Fruit fly (Drosophila melanogaster) whole organism, embryonic: ENCODE results near the gene CG6870.

ENCODE experiments used
- CG10267 ChIP-seq: fragments of 200-800 bp; sonication (Bioruptor generic); optimal IDR thresholded peaks from 2 replicates; lab custom pipeline; 2018; ENCODE audit warnings: missing biosample characterization, mild to moderate bottlenecking, missing genetic modification characterization, moderate library complexity
- CG10431 ChIP-seq: fragments of 200-800 bp; sonication (Bioruptor generic); optimal IDR thresholded peaks from 3 replicates; lab custom pipeline; 2018; ENCODE audit warnings: missing biosample characterization, mild to moderate bottlenecking, missing genetic modification characterization
- CG11696 ChIP-seq: fragments of 200-800 bp; sonication (Bioruptor generic); IDR thresholded peaks from 2 replicates; pipeline ENCODE4 v1.3.6; 2022; ENCODE audit warnings: missing biosample characterization, missing genetic modification characterization
- CG12299 ChIP-seq: fragments of 200-800 bp; sonication (Bioruptor generic); optimal IDR thresholded peaks from 2 replicates; lab custom pipeline; 2018; ENCODE audit warnings: missing biosample characterization, mild to moderate bottlenecking, missing genetic modification characterization
- CG1233 ChIP-seq: fragments of 200-800 bp; sonication (Bioruptor generic); optimal IDR thresholded peaks from 4 replicates; lab custom pipeline; 2018; ENCODE audit warnings: missing biosample characterization, mild to moderate bottlenecking, missing genetic modification characterization
- CG12744 ChIP-seq: fragments of 200-800 bp; sonication (Bioruptor generic); optimal IDR thresholded peaks from 2 replicates; lab custom pipeline; 2016; ENCODE audit warnings: missing biosample characterization, missing genetic modification characterization
- CG13424 ChIP-seq: fragments of 200-800 bp; sonication (Bioruptor generic); optimal IDR thresholded peaks from 2 replicates; lab custom pipeline; 2019; ENCODE audit warnings: missing biosample characterization, mild to moderate bottlenecking, missing genetic modification characterization, moderate library complexity
- CG14965 ChIP-seq: fragments of 200-800 bp; sonication (Bioruptor generic); optimal IDR thresholded peaks from 2 replicates; lab custom pipeline; 2016; ENCODE audit warnings: missing biosample characterization, missing genetic modification characterization, borderline replicate concordance
- CG15514 ChIP-seq: fragments of 200-800 bp; sonication (Bioruptor generic); optimal IDR thresholded peaks from 3 replicates; lab custom pipeline; 2017; ENCODE audit warnings: missing biosample characterization, missing genetic modification characterization, mild to moderate bottlenecking, moderate library complexity, missing genetic modification reagents
- CG1603 ChIP-seq: fragments of 200-800 bp; sonication (Bioruptor generic); optimal IDR thresholded peaks from 2 replicates; lab custom pipeline; 2019; ENCODE audit warnings: missing biosample characterization, mild to moderate bottlenecking, missing genetic modification characterization, moderate library complexity
- CG17359 ChIP-seq: fragments of 200-800 bp; sonication (Bioruptor generic); optimal IDR thresholded peaks from 3 replicates; lab custom pipeline; 2018; ENCODE audit warnings: missing biosample characterization, mild to moderate bottlenecking, missing genetic modification characterization, moderate library complexity
- CG2712 ChIP-seq: fragments of 200-800 bp; optimal IDR thresholded peaks from 3 replicates; lab custom pipeline; 2019; ENCODE audit warnings: missing biosample characterization, mild to moderate bottlenecking, missing genetic modification characterization, moderate library complexity
- CG31224 ChIP-seq: fragments of 200-800 bp; sonication (Bioruptor generic); IDR thresholded peaks from 2 replicates; pipeline ENCODE4 v1.3.6; 2022; ENCODE audit warnings: missing biosample characterization, missing genetic modification characterization
- CG3407 ChIP-seq: fragments of 200-800 bp; sonication (Bioruptor generic); optimal IDR thresholded peaks from 2 replicates; lab custom pipeline; 2018; ENCODE audit warnings: missing biosample characterization, mild to moderate bottlenecking, missing genetic modification characterization
- CG4424 ChIP-seq: fragments of 200-800 bp; sonication (Bioruptor generic); optimal IDR thresholded peaks from 3 replicates; lab custom pipeline; 2016; ENCODE audit warnings: missing biosample characterization, missing genetic modification characterization
- CG7357 ChIP-seq: fragments of 200-800 bp; sonication (Bioruptor generic); IDR thresholded peaks from 3 replicates; pipeline ENCODE4 v1.3.6; 2022; ENCODE audit warnings: missing biosample characterization, missing genetic modification characterization
- CG7556 ChIP-seq: fragments of 200-800 bp; sonication (Bioruptor generic); optimal IDR thresholded peaks from 2 replicates; lab custom pipeline; 2017; ENCODE audit warnings: missing biosample characterization, mild to moderate bottlenecking, missing genetic modification characterization
- CG7963 ChIP-seq: fragments of 200-800 bp; sonication (Bioruptor generic); IDR thresholded peaks from 3 replicates; pipeline ENCODE4 v1.3.6; 2022; ENCODE audit warnings: missing biosample characterization, missing genetic modification characterization; ENCODE audit not compliant: partially characterized antibody
- CG9876 ChIP-seq: fragments of 200-800 bp; sonication (Bioruptor generic); optimal IDR thresholded peaks from 2 replicates; lab custom pipeline; 2016; ENCODE audit warnings: missing biosample characterization, missing genetic modification characterization
- D ChIP-seq, 2 experiments: fragments of 200-800 bp in 1 of 2; fragments of >200 bp in 1 of 2; sonication (Bioruptor generic) in 1 of 2; optimal IDR thresholded peaks; 2 replicates in 1 of 2; 3 replicates in 1 of 2; lab custom pipeline; 2017; ENCODE audit warnings: mild to moderate bottlenecking in 1 of 2, missing biosample characterization in 1 of 2, missing genetic modification characterization in 1 of 2, missing genetic modification reagents in 1 of 2
- Dfd ChIP-seq, 2 experiments: fragments of >200 bp; optimal IDR thresholded peaks; 2 replicates each; lab custom pipeline; 2017; ENCODE audit warnings: missing biosample characterization in 2 of 2, missing genetic modification characterization in 2 of 2
- Dip2 ChIP-seq: fragments of 200-800 bp; sonication (Bioruptor generic); IDR thresholded peaks from 2 replicates; pipeline ENCODE4 v1.3.6; 2022; ENCODE audit warnings: missing biosample characterization, missing genetic modification characterization
- Fer1 ChIP-seq: fragments of 200-800 bp; sonication (Bioruptor generic); optimal IDR thresholded peaks from 2 replicates; lab custom pipeline; 2017; ENCODE audit warnings: missing biosample characterization, mild to moderate bottlenecking, missing genetic modification characterization
- H2.0 ChIP-seq: fragments of 200-800 bp; sonication (Bioruptor generic); IDR thresholded peaks from 2 replicates; pipeline ENCODE4 v1.3.6; 2022; ENCODE audit warnings: missing biosample characterization, missing genetic modification characterization
- Hmr ChIP-seq: fragments of 200-800 bp; sonication (Bioruptor generic); optimal IDR thresholded peaks from 3 replicates; lab custom pipeline; 2017; ENCODE audit warnings: mild to moderate bottlenecking, missing biosample characterization, missing genetic modification reagents, missing genetic modification characterization
- Lhr ChIP-seq: fragments of 200-800 bp; sonication (Bioruptor generic); optimal IDR thresholded peaks from 3 replicates; lab custom pipeline; 2017; ENCODE audit warnings: mild to moderate bottlenecking, missing biosample characterization, missing genetic modification reagents, missing genetic modification characterization
- NC2α ChIP-seq: fragments of 200-800 bp; sonication (Bioruptor generic); optimal IDR thresholded peaks from 2 replicates; lab custom pipeline; 2016; ENCODE audit warnings: missing biosample characterization, missing genetic modification characterization
- Ptx1 ChIP-seq: fragments of 200-800 bp; sonication (Bioruptor generic); IDR thresholded peaks from 2 replicates; pipeline ENCODE4 v1.3.6; 2022; ENCODE audit warnings: missing biosample characterization, missing genetic modification characterization
- Scr ChIP-seq: fragments of 200-800 bp; sonication (Bioruptor generic); IDR thresholded peaks from 2 replicates; pipeline ENCODE4 v1.3.6; 2022; ENCODE audit warnings: missing biosample characterization, missing genetic modification characterization; ENCODE audit not compliant: partially characterized antibody
- aop ChIP-seq: fragments of 200-800 bp; sonication (Bioruptor generic); IDR thresholded peaks from 2 replicates; pipeline ENCODE4 v1.3.6; 2022; ENCODE audit warnings: missing biosample characterization, missing genetic modification characterization
- caup ChIP-seq: fragments of 200-800 bp; sonication (Bioruptor generic); optimal IDR thresholded peaks from 3 replicates; lab custom pipeline; 2017; ENCODE audit warnings: missing biosample characterization, mild to moderate bottlenecking, missing genetic modification characterization, moderate library complexity; ENCODE audit not compliant: severe bottlenecking
- chm ChIP-seq: fragments of 200-800 bp; sonication (Bioruptor generic); IDR thresholded peaks from 2 replicates; pipeline ENCODE4 v1.3.6; 2022; ENCODE audit warnings: missing biosample characterization, missing genetic modification characterization
- ems ChIP-seq: fragments of 200-800 bp; sonication (Bioruptor generic); optimal IDR thresholded peaks from 3 replicates; lab custom pipeline; 2016; ENCODE audit warnings: missing biosample characterization, missing genetic modification characterization
- gce ChIP-seq: fragments of 200-800 bp; sonication (Bioruptor generic); IDR thresholded peaks from 3 replicates; pipeline ENCODE4 v1.3.6; 2022; ENCODE audit warnings: missing biosample characterization, missing genetic modification characterization
- gsb-n ChIP-seq: fragments of 200-800 bp; sonication (Bioruptor generic); optimal IDR thresholded peaks from 3 replicates; lab custom pipeline; 2018; ENCODE audit warnings: missing biosample characterization, mild to moderate bottlenecking, missing genetic modification characterization
- hkb ChIP-seq, 2 experiments: fragments of 200-800 bp in 1 of 2; fragments of >200 bp in 1 of 2; sonication (Bioruptor generic) in 1 of 2; IDR thresholded peaks in 1 of 2; optimal IDR thresholded peaks in 1 of 2; 2 replicates each; pipeline versions ENCODE4 v1.3.6 to Lab custom; 2017 to 2022; ENCODE audit warnings: missing biosample characterization in 1 of 2, missing genetic modification characterization in 1 of 2
- inv ChIP-seq: fragments of 200-800 bp; sonication (Bioruptor generic); IDR thresholded peaks from 2 replicates; pipeline ENCODE4 v1.3.6; 2022; ENCODE audit warnings: missing biosample characterization, missing genetic modification characterization; ENCODE audit not compliant: partially characterized antibody
- nmo ChIP-seq: fragments of 200-800 bp; sonication (Bioruptor generic); optimal IDR thresholded peaks from 2 replicates; lab custom pipeline; 2018; ENCODE audit warnings: missing biosample characterization, mild to moderate bottlenecking, missing genetic modification characterization, moderate library complexity
- pum ChIP-seq: fragments of 200-800 bp; sonication (Bioruptor generic); optimal IDR thresholded peaks from 2 replicates; lab custom pipeline; 2016; ENCODE audit warnings: missing biosample characterization, missing genetic modification characterization
- sc ChIP-seq, 3 experiments: fragments of >200 bp in 2 of 3; fragments of 200-800 bp in 1 of 3; sonication (Bioruptor generic) in 1 of 3; optimal IDR thresholded peaks; 2 replicates in 2 of 3; 3 replicates in 1 of 3; lab custom pipeline; 2017; ENCODE audit warnings: mild to moderate bottlenecking in 1 of 3, missing biosample characterization in 1 of 3, missing genetic modification characterization in 1 of 3, missing genetic modification reagents in 1 of 3
- sima ChIP-seq: fragments of 200-800 bp; sonication (Bioruptor generic); optimal IDR thresholded peaks from 2 replicates; lab custom pipeline; 2016; ENCODE audit warnings: missing biosample characterization, missing genetic modification characterization
- sob ChIP-seq: fragments of 200-800 bp; sonication (Bioruptor generic); IDR thresholded peaks from 2 replicates; pipeline ENCODE4 v1.3.6; 2022; ENCODE audit warnings: missing biosample characterization, missing genetic modification characterization
- tna ChIP-seq: fragments of 200-800 bp; sonication (Bioruptor generic); IDR thresholded peaks from 2 replicates; pipeline ENCODE4 v1.3.6; 2022; ENCODE audit warnings: missing biosample characterization, missing genetic modification characterization; ENCODE audit not compliant: partially characterized antibody
- toy ChIP-seq: fragments of 200-800 bp; sonication (Bioruptor generic); IDR thresholded peaks from 2 replicates; pipeline ENCODE4 v1.3.6; 2022; ENCODE audit warnings: missing biosample characterization, missing genetic modification characterization
- z ChIP-seq: fragments of 200-800 bp; sonication (Bioruptor generic); IDR thresholded peaks from 3 replicates; pipeline ENCODE4 v1.3.6; 2022; ENCODE audit warnings: missing biosample characterization, missing genetic modification characterization
- zf30C ChIP-seq: fragments of 200-800 bp; sonication (Bioruptor generic); optimal IDR thresholded peaks from 3 replicates; lab custom pipeline; 2018; ENCODE audit warnings: missing biosample characterization, mild to moderate bottlenecking, missing genetic modification characterization

Gene CG6870

DNA sequence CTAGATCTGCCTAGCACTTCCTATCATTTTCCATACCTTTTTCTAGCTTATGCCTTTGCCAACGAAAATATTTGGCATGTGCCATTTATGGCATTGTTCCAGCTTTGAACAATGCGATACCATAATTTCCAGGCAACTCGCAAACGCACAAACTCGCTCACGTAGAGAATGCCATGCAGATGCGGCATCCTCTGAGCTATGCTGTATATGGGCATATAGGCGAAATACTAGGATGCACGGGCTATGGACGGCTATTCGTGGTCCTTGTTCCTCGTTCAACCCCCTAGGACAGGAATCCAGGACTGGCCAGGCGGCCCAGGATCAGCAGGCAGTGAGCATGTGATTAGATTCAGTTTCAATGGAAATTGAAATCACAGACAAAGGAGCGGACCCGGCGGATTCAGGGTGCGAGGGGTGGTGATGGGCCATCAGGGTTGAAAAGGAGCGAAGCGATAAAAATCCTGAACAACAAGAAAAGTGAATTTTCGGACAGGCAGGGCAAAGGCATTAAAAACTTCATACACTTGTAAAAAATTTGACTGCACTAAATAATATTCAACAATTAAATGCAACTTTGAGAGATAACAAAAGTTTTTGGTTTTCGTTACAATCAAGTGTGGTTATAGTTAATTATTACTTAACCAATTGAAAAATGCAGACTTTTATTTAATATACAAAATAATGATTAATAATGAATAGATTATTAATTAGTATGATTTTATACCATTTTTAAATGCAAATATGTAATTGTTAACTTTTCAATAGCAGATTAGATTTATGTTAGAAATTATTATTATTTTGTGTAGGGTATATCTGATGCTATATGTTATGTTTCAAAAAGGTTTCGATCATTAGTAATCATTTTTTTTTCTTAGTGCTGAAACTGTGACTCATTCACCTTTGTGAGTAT, 3.7 kb downstream of the CG6870 start (continued):
- TF ChIP-seq pum (GFP tag; lab: Kevin White, UChicago) (no peak), sob (GFP tag; lab: Robert Waterston, UW) (no peak), nmo (GFP tag; lab: Kevin White, UChicago) (peak; percentile 82), hkb (optimal IDR thresholded peaks at IDR 0.05; lab: Kevin White, UChicago) (no peak), hkb (GFP tag; IDR thresholded peaks at IDR 0.05; lab: Robert Waterston, UW) (no peak), NC2α (GFP tag; lab: Kevin White, UChicago) (no peak), Ptx1 (GFP tag; lab: Robert Waterston, UW) (peak; percentile 41; the same call in 1 of the 2 replicates), CG7556 (GFP tag; lab: Kevin White, UChicago) (peak; percentile 86), CG12299 (tag; lab: Kevin White, UChicago) (no peak), Scr (GFP tag; lab: Robert Waterston, UW) (no peak), tna (GFP tag; lab: Robert Waterston, UW) (no peak), CG7963 (no peak), Dip2 (GFP tag; lab: Robert Waterston, UW) (no peak), CG7357 (GFP tag; lab: Robert Waterston, UW) (no peak), CG17359 (tag; lab: Kevin White, UChicago) (peak; percentile 29), gsb-n (tag; lab: Kevin White, UChicago) (no peak), CG11696 (GFP tag; lab: Robert Waterston, UW) (no peak), CG15514 (GFP tag; lab: Kevin White, UChicago) (no peak), CG10431 (GFP tag; lab: Kevin White, UChicago) (no peak), chm (GFP tag; lab: Robert Waterston, UW) (0 out of 2 replicates have a peak, but pooled peaks have one; percentile 6), CG2712 (tag; lab: Kevin White, UChicago) (peak; percentile 79), sc (optimal IDR thresholded peaks at IDR 0.05; lab: Kevin White, UChicago) (no peak), sc (GFP tag; optimal IDR thresholded peaks at IDR 0.05; lab: Kevin White, UChicago) (peak; percentile 36), sima (GFP tag; lab: Kevin White, UChicago) (no peak), zf30C (GFP tag; lab: Kevin White, UChicago) (peak; percentile 75), CG1603 (tag; lab: Kevin White, UChicago) (no peak), CG31224 (peak; percentile 38; the same call in 1 of the 2 replicates), CG14965 (no peak), D (optimal IDR thresholded peaks at IDR 0.05; lab: Kevin White, UChicago) (no peak), D (GFP tag; optimal IDR thresholded peaks at IDR 0.05; lab: Kevin White, UChicago) (no peak), Dfd (GFP tag; optimal IDR thresholded peaks at IDR 0.05; lab: Kevin White, UChicago) (no peak), toy (GFP tag; lab: Robert Waterston, UW) (no peak), Lhr (no peak), aop (GFP tag; lab: Robert Waterston, UW) (no peak), CG13424 (tag; lab: Kevin White, UChicago) (peak; percentile 69), Hmr (GFP tag; lab: Kevin White, UChicago) (peak; percentile 21), inv (GFP tag; lab: Robert Waterston, UW) (no peak), H2.0 (no peak), CG12744 (GFP tag; lab: Kevin White, UChicago) (no peak), gce (GFP tag; lab: Robert Waterston, UW) (no peak), CG3407 (GFP tag; lab: Kevin White, UChicago) (no peak), CG1233 (GFP tag; lab: Kevin White, UChicago) (peak; percentile 18), caup (GFP tag; lab: Kevin White, UChicago) (no peak), ems (no peak), Fer1 (no peak), CG10267 (tag; lab: Kevin White, UChicago) (peak; percentile 69), z (GFP tag; lab: Robert Waterston, UW) (no peak), CG9876 (GFP tag; lab: Kevin White, UChicago) (no peak), CG4424 (GFP tag; lab: Kevin White, UChicago) (peak; percentile 43)
